Worm (Caenorhabditis elegans): Measurements from ENCODE around the gene glb-28.

DNA sequence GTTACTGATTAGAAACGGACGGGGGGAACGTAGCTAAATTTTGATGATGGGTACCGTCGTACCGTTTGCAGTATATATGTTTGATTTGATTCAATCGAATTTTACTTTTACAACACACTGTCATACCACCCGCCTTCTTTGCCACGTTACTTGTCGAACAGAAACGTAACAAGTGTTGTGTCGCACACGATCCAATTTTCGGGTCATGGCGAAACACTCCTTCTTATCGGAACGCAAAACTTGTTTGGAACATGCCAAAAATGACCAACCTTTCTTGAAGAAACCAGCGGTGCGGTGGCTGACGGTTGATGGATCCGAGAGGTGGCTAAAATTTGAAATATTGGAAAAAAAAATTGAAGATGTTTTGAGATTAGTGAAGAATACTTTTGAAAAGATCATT lies 36.7 kb downstream of the glb-28 start:
- TF ChIP-seq athp-1 (tag; optimal IDR thresholded peaks at IDR 0.05) (no peak), F37B4.10 (GFP tag; IDR thresholded peaks at IDR 0.05) (no peak), F52B5.7 (tag; optimal IDR thresholded peaks at IDR 0.05) (no peak)

Measured in whole organism, young adult.